Worm (Caenorhabditis elegans) whole organism, L4/young adult: Measurements from ENCODE around the gene ceh-18.

ENCODE experiments used
- W03F9.2 ChIP-seq: fragments of 150-350 bp; optimal IDR thresholded peaks from 2 replicates; lab custom pipeline; 2014; ENCODE audit warnings: missing biosample characterization, missing genetic modification characterization
- dao-5 ChIP-seq: sonication (generic microtip); optimal IDR thresholded peaks from 2 replicates; lab custom pipeline; 2016; ENCODE audit warnings: missing genotype, missing genetic modification characterization, moderate library complexity, missing compliant biosample characterization
- him-1 ChIP-seq: sonication (generic microtip); optimal IDR thresholded peaks from 2 replicates; lab custom pipeline; 2016; ENCODE audit warnings: missing genotype, missing genetic modification reagents, missing genetic modification characterization, missing compliant biosample characterization

The ceh-18 gene

DNA sequence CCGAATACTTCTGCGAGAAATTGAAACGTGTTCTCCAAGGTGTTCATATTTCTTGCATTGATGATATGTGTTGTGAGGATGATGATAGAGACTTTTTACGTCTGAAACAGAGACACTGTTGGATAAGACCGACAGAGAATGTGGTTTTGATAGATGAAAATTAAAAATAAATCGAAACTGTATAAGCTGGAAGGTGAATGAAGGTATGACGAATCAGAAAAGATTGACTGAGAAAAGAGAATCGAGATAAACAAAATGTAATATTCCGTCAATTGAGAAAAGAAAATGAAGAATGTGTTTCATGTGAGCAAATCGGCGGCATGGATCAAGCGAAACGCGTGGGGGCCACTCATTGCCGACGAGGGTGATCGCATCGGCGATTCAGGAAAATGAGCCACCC is at the start of gene ceh-18:
ceh-18 (minus strand) TSS at position 101 of the 400 bp plus-strand sequence.
- TF ChIP-seq W03F9.2, result no peak
- TF ChIP-seq him-1 (tag; lab: Kevin White, UChicago), result no peak
- no peak for TF ChIP-seq dao-5 (tag; lab: Kevin White, UChicago)

DNA sequence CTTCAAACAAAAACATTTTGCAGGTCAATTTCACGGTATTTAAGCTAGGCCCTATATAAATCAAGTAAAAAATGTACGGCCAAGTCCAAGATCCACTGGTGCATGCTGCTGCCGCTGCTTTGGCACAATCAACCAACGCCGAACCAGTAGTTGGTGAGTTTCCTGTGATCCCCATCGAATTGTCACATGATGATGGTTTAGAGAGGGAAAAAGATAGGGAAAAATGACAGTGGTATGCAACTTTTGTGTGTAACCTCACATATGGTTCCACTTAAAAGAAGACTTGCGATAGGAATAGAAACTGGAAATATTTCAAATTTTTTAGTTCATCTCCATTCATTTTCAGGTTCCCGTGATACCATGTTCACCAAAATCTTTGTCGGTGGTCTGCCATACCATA is 47.0 kb upstream of the ceh-18 start, which contains the start of gene sup-12:
sup-12 (plus strand) TSS at position 17 of the 400 bp plus-strand sequence.
- TF ChIP-seq dao-5 (tag; lab: Kevin White, UChicago), result no peak
- no peak for TF ChIP-seq him-1 (tag; lab: Kevin White, UChicago)
- no peak for TF ChIP-seq W03F9.2

DNA sequence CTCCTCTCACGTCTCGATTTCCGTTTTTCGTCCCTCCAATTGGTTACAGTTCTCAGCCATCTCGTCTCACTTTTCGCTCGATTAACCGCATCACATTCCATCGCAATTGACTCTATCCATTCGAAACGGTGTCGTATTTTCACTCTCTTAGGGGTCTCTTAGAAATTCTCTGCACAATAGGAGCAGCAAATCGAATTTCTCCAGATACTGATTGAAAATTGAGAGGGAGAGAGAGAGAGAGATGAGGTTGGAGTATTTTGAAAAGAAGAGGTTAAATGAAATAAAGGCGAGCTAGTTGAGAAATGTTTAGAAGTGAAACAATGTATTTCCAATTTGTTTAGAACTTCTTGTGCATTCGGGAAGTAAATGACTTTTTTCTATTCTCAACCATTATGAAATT is 43.8 kb upstream of the ceh-18 start:
- TF ChIP-seq W03F9.2 (no peak), him-1 (tag; lab: Kevin White, UChicago) (no peak), dao-5 (tag; lab: Kevin White, UChicago) (no peak)

DNA sequence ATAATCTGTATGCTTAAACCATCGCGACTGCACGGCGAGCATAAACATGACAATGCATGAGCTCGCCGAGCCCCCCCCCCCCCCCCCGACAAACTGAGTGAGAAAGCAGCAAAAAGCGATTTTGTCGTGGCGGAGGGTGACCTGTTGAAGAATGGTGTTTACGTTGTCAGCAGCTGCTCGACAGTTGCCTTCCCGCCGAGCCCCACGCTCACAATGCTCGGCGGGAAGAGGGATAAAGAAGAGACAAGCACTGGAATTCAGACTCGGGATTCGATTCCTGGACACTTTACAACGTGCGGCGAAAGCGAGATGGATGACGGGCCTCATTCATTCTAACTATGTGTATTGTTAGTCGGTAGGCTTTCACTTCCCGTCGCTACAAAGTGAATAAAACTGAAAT is 43.1 kb upstream of the ceh-18 start:
- no peak for TF ChIP-seq him-1 (tag; lab: Kevin White, UChicago)
- TF ChIP-seq W03F9.2, result no peak

DNA sequence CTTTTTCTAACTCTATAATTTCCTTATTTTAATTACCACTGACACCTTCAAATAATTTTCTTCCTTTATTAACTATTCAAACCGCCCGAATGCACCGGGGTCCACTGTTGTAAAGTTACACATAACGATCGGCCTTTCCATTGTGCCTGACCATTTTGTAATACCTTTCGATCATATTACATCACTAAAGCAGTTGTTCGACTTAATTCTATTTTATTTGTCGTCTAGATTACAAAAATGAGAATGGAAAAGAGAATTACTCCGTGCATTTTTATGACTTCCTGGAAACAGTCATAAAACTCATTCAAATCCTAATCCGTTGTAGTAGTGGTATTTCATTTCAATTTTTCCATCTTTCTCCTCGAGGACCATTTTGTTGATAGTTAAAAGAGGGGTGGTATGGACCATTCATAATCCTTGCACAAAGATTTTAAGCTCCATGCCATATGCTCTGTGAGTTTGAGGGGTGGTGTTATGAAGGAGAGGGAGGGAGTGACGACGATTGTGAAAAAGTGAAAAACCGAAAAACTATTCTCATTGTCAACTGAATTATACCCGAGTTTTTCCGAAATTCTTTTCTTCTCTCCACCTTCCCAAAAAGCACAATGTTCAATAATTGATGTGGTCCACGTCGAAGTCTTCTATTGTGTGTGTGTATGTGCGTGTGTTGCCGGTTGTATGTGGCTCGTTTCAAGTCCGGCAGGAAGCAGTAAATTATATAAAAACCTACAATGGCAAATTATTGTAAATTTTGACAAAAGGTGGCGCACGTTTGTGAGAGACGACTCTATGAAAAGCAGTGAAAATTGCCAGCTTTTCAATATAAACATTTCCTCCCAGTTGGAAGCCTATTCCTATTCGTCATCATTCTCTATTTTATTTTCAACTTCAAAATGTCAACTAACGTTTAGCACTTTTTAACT is 40.9 kb upstream of the ceh-18 start:
- no peak for TF ChIP-seq W03F9.2
- TF ChIP-seq him-1 (tag; lab: Kevin White, UChicago), result peak; percentile 8
- TF ChIP-seq dao-5 (tag; lab: Kevin White, UChicago), result no peak

DNA sequence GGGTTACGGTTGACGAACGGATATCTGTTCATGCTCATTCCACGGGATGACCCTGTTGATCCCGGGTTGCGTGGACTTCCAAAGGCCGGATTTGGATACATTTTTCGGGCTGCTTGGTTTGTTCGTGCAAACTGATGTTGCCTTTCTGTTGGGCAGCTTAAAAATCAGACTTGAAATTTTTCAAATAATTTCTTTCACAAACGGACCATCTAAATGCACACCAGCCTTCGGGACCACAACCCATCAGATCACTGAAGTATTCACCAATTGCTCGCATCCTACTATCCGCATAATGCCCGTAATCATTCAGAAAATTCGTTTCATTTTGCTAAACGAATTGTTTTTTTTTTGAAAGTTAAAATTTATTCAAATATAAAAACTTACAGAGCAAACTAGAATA is 38.0 kb upstream of the ceh-18 start, which contains the start of gene F47F2.3:
F47F2.3 (minus strand) TSS at position 101 of the 400 bp plus-strand sequence.
- no peak for TF ChIP-seq dao-5 (tag; lab: Kevin White, UChicago)
- no peak for TF ChIP-seq W03F9.2
- TF ChIP-seq him-1 (tag; lab: Kevin White, UChicago), result no peak

DNA sequence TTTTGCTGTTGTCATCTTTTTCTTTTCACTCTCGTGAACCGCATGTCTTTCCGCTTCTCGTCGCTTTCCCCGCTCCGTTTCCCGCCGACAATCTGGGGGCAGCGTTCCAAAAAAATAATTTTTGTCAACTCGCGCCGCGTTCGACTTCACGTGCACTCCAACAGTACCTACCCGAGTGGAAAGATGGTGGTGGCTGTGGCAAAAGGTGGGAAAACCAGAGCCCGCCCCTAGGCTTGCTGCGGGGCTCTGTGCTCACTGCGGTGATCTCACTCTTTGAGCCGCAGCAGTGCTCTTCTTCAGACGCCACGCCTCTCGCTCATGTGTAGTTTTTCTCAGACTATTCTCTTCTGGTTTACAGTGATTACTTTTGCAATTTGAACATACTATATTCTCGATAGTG is 30.0 kb upstream of the ceh-18 start:
- TF ChIP-seq W03F9.2 (no peak), dao-5 (tag; lab: Kevin White, UChicago) (no peak), him-1 (tag; lab: Kevin White, UChicago) (no peak)

DNA sequence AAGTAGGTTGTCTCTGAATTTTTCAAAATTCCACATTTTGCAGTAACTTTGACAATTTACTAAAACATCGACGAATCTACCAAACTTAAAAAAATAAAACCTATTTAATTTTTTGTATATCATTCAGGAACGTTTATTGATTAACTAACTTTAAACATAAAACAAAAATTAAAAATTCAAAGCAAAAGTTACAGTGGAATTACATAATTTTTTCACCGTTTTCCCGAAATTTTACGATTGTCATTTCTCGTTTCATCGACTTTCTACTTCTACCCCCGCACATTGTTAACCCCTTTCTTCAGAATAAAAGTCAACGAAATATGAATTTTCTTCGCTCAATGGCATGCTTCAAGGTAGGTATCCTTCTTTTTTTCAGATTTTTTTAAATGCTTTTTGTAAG is 20.6 kb upstream of the ceh-18 start, which contains the start of gene F47F2.1:
F47F2.1 (plus strand) TSS at position 301 of the 400 bp plus-strand sequence.
- no peak for TF ChIP-seq W03F9.2
- TF ChIP-seq dao-5 (tag; lab: Kevin White, UChicago), result no peak
- no peak for TF ChIP-seq him-1 (tag; lab: Kevin White, UChicago)

DNA sequence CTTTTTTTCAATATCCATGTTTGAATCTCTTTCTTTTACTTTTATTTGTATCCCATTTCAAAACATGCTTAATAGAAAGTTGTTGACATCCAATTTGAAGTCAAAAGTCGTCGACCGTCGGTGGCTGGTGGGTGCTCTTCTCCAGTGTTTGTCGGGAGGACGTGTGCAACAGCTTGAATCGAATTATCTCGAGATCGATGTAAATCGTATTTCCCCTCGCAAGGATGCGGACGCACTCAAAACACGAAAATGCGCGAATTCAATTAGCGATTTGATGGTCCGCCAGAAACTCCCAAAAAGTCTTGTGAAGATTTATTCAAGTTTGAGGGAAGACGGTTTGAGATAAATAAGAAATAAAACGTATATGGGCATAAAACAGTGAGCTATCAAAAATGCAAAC is 18.1 kb upstream of the ceh-18 start:
- no peak for TF ChIP-seq W03F9.2
- no peak for TF ChIP-seq him-1 (tag; lab: Kevin White, UChicago)
- no peak for TF ChIP-seq dao-5 (tag; lab: Kevin White, UChicago)

DNA sequence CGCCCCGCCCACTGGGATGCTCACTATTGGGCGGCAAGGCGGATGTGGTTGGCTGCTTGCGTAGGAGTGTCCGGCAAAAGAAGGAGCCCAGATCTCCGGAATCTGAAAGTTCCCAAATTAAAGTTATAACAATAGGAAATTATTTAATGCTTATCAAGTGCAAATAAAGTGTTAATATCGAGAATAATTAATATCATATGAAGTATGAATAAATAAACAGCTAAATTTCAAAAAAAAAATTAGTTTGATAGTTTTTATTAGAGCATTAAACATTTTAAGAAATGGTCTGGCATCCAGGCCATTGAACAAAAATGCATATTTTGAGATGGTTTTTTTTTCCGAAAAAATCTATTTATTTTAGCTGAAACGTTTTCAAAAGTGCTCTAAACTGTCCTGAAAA is 15.8 kb upstream of the ceh-18 start, which contains the start of gene lim-4:
lim-4 (minus strand) TSS at position 101 of the 400 bp plus-strand sequence.
- no peak for TF ChIP-seq dao-5 (tag; lab: Kevin White, UChicago)
- no peak for TF ChIP-seq W03F9.2
- TF ChIP-seq him-1 (tag; lab: Kevin White, UChicago), result no peak

DNA sequence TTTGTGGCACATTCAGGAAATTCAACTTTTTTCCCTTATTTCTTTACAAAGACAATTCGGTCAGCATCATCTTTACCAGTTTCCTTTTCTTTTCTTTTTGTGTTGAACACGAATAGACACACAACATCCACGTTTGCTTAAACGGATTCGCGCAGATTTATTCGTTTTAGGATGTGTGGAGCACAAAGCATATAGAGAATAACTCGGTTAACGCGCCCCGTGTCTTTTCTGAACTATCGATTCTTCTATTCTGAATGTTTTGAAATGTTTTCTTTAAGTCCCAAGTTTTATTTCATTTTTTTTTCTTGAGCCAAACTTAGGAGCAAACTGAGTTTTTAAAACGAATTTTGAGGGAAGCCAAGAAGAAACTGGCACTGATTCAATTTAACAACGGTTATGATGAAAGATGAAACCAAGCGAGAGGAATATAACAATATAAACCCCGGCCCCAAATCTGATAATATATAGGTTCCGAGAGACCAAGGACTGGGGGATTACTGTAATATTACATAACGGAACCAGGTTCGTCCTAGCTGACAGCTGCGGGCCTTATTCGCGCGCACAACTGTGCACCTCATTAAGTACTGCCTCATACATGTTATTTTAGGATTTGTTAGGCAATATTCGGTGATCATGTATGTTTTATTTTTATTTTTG is 14.1 kb upstream of the ceh-18 start:
- no peak for TF ChIP-seq him-1 (tag; lab: Kevin White, UChicago)
- no peak for TF ChIP-seq W03F9.2

DNA sequence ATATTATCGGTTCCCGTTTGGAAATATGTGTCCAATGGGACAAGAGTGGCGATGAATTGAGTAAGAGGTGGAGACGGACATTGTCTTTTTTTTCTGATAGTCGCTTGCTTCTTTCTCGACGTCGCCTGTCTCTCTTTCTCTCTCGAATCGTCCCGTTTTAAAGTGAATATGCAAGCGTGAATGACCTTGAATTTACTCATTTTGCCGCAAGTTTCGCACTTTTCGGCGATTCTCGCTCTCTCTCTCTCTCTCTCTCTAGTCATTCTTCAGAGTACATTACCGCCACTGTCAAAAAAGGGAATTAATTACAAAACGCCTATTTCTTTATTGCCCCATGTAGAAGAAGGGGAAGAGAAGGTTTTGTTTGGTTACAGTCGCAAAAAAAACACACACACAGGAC is 10.2 kb upstream of the ceh-18 start:
- TF ChIP-seq dao-5 (tag; lab: Kevin White, UChicago), result no peak
- TF ChIP-seq W03F9.2, result no peak
- TF ChIP-seq him-1 (tag; lab: Kevin White, UChicago), result no peak

DNA sequence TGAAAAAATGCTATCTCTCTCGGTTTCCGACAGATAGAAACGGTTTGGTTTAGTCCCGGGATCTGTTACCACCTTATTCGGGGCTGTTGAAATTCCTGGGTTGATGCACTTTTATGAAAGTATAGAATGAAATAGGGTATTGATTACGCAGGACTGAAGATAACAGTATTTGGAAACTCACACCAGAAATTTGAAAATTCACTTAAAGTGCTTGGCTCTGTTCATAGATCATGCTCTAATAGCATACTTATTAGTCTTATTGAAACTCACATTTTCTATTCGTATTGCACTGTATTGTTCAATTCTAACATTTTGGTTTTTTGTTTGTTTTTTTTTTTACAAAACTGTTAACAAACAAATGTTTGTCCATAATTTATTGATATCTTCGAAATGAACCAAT is 8.6 kb upstream of the ceh-18 start:
- TF ChIP-seq him-1 (tag; lab: Kevin White, UChicago) (no peak), dao-5 (tag; lab: Kevin White, UChicago) (no peak), W03F9.2 (no peak)

DNA sequence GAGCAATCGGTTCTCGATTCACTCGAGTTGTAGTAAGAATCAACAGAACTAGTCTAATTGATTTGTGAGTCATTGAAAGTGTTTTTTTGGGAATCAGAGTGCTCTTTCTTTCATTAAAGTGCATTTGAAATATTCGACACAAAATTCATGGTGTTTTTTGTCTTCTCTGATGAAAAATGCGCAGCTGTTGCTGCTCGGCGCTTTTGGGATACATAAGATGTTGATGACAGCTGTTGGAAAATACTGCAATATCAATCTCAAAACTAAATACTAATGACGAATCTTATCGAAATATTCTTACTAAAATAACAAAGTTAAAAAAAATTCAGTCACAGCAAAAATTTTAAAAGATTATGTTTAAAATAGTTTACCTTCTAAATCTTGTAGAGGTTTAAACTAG is 3.7 kb upstream of the ceh-18 start:
- TF ChIP-seq dao-5 (tag; lab: Kevin White, UChicago) (no peak), him-1 (tag; lab: Kevin White, UChicago) (no peak), W03F9.2 (no peak)
